Worm (Caenorhabditis elegans) whole organism, L4 larva: ENCODE measurements around the gene T10G3.2.
A peak's percentile ranks its signal among the peaks of the same experiment; 100 is the strongest.

Experiments used
- F26F4.8 ChIP-seq: fragments of 200-800 bp; sonication (Bioruptor generic); conservative IDR thresholded peaks from 2 replicates; pipeline ENCODE4 v1.3.6; 2022; ENCODE audit warnings: missing genetic modification characterization, missing compliant biosample characterization
- F37D6.2 ChIP-seq: sonication (generic microtip); optimal IDR thresholded peaks from 2 replicates; lab custom pipeline; 2016; ENCODE audit warnings: mild to moderate bottlenecking, missing genetic modification characterization, missing compliant biosample characterization
- T20F7.1 ChIP-seq: fragments of 200-800 bp; sonication (Bioruptor generic); optimal IDR thresholded peaks from 2 replicates; lab custom pipeline; 2018; ENCODE audit warnings: mild to moderate bottlenecking, missing genetic modification characterization, missing compliant biosample characterization
- Y105C5A.15 ChIP-seq: fragments of 200-800 bp; sonication (Bioruptor generic); IDR thresholded peaks from 2 replicates; pipeline ENCODE4 v1.3.6; 2022; ENCODE audit warnings: missing genetic modification characterization, missing compliant biosample characterization
- Y48G9A.11 ChIP-seq: fragments of 200-800 bp; sonication (Bioruptor generic); IDR thresholded peaks from 2 replicates; pipeline ENCODE4 v1.3.6; 2022; ENCODE audit warnings: missing genetic modification reagents, missing genetic modification characterization, missing compliant biosample characterization
- ama-1 ChIP-seq: fragments of 150-350 bp; optimal IDR thresholded peaks from 2 replicates; lab custom pipeline; 2014; ENCODE audit warnings: inconsistent platforms, mixed read lengths
- ceh-32 ChIP-seq: sonication (generic microtip); optimal IDR thresholded peaks from 2 replicates; lab custom pipeline; 2016; ENCODE audit warnings: mild to moderate bottlenecking, missing genetic modification characterization, missing compliant biosample characterization; ENCODE audit not compliant: poor library complexity
- ceh-62 ChIP-seq: sonication (generic microtip); optimal IDR thresholded peaks from 2 replicates; lab custom pipeline; 2017; ENCODE audit warnings: missing biosample characterization, missing genetic modification characterization
- cey-2 ChIP-seq: sonication (generic microtip); optimal IDR thresholded peaks from 3 replicates; lab custom pipeline; 2017; ENCODE audit warnings: missing genetic modification characterization, mild to moderate bottlenecking, missing compliant biosample characterization, antibody characterized with exemption, borderline replicate concordance; ENCODE audit not compliant: insufficient read depth
- daf-12 ChIP-seq: fragments of 150-350 bp; optimal IDR thresholded peaks from 2 replicates; lab custom pipeline; 2014; ENCODE audit warnings: missing biosample characterization, missing genetic modification reagents, missing genetic modification characterization
- daf-16 ChIP-seq, 3 experiments: sonication (generic microtip); optimal IDR thresholded peaks; 2 replicates each; lab custom pipeline; 2016 to 2017; ENCODE audit warnings: missing genetic modification characterization in 3 of 3, missing genetic modification reagents in 3 of 3, mild to moderate bottlenecking in 2 of 3, missing compliant biosample characterization in 2 of 3, missing biosample characterization in 1 of 3, moderate library complexity in 1 of 3
- dmd-8 ChIP-seq: fragments of 200-800 bp; sonication (Bioruptor generic); IDR thresholded peaks from 2 replicates; pipeline ENCODE4 v1.3.6; 2022; ENCODE audit warnings: missing genetic modification characterization, missing compliant biosample characterization
- duxl-1 ChIP-seq: sonication (generic microtip); optimal IDR thresholded peaks from 2 replicates; lab custom pipeline; 2016; ENCODE audit warnings: mild to moderate bottlenecking, missing genetic modification characterization, moderate library complexity, missing compliant biosample characterization; ENCODE audit not compliant: poor library complexity
- dve-1 ChIP-seq: sonication (generic microtip); optimal IDR thresholded peaks from 2 replicates; lab custom pipeline; 2017; ENCODE audit warnings: antibody characterized with exemption, mild to moderate bottlenecking, missing genetic modification characterization, missing compliant biosample characterization; ENCODE audit not compliant: insufficient read depth
- hif-1 ChIP-seq, 2 experiments: sonication (generic microtip); optimal IDR thresholded peaks; 2 replicates each; lab custom pipeline; 2016 to 2017; ENCODE audit warnings: missing compliant biosample characterization in 2 of 2, missing genetic modification characterization in 2 of 2, missing genetic modification reagents in 2 of 2, missing genotype in 2 of 2, mild to moderate bottlenecking in 1 of 2
- hlh-11 ChIP-seq: fragments of 200-800 bp; sonication (Bioruptor generic); optimal IDR thresholded peaks from 2 replicates; lab custom pipeline; 2018; ENCODE audit warnings: mild to moderate bottlenecking, missing genetic modification characterization, missing compliant biosample characterization
- hlh-30 ChIP-seq: sonication (generic microtip); optimal IDR thresholded peaks from 2 replicates; lab custom pipeline; 2017; ENCODE audit warnings: antibody characterized with exemption, mild to moderate bottlenecking, missing genetic modification characterization, missing compliant biosample characterization; ENCODE audit not compliant: insufficient read depth
- jun-1 ChIP-seq: fragments of 150-350 bp; optimal IDR thresholded peaks from 2 replicates; lab custom pipeline; 2014; ENCODE audit warnings: missing biosample characterization, missing genetic modification reagents, missing genetic modification characterization
- lin-29 ChIP-seq: fragments of 200-800 bp; sonication (Bioruptor generic); IDR thresholded peaks from 2 replicates; pipeline ENCODE4 v1.3.6; 2022; ENCODE audit warnings: missing genetic modification reagents, missing genetic modification characterization, missing compliant biosample characterization
- mdt-29 ChIP-seq: fragments of 200-800 bp; sonication (Bioruptor generic); IDR thresholded peaks from 2 replicates; pipeline ENCODE4 v1.3.6; 2022; ENCODE audit warnings: missing genetic modification reagents, missing genetic modification characterization, missing compliant biosample characterization
- mep-1 ChIP-seq: fragments of 150-350 bp; sonication (generic microtip); optimal IDR thresholded peaks from 3 replicates; lab custom pipeline; 2014; ENCODE audit warnings: missing biosample characterization, missing genetic modification characterization
- mes-2 ChIP-seq: sonication (generic microtip); optimal IDR thresholded peaks from 2 replicates; lab custom pipeline; 2016; ENCODE audit warnings: missing genotype, mild to moderate bottlenecking, missing genetic modification characterization, missing compliant biosample characterization; ENCODE audit not compliant: poor library complexity, severe bottlenecking
- mxl-2 ChIP-seq: fragments of 200-800 bp; sonication (Bioruptor generic); conservative IDR thresholded peaks from 2 replicates; pipeline ENCODE4 v1.3.6; 2022; ENCODE audit warnings: missing genetic modification reagents, missing genetic modification characterization, missing compliant biosample characterization
- nhr-102 ChIP-seq: sonication (generic microtip); optimal IDR thresholded peaks from 2 replicates; lab custom pipeline; 2016; ENCODE audit warnings: mild to moderate bottlenecking, missing genetic modification characterization, moderate library complexity, missing compliant biosample characterization
- nhr-11 ChIP-seq: fragments of 150-350 bp; optimal IDR thresholded peaks from 2 replicates; lab custom pipeline; 2014; ENCODE audit warnings: missing biosample characterization, missing genetic modification characterization
- nhr-237 ChIP-seq: sonication (generic microtip); optimal IDR thresholded peaks from 2 replicates; lab custom pipeline; 2017; ENCODE audit warnings: missing biosample characterization, missing genetic modification characterization
- nhr-25 ChIP-seq: sonication (generic microtip); optimal IDR thresholded peaks from 2 replicates; lab custom pipeline; 2017; ENCODE audit warnings: missing genetic modification characterization, mild to moderate bottlenecking, missing compliant biosample characterization, antibody characterized with exemption, moderate library complexity, borderline replicate concordance; ENCODE audit not compliant: insufficient read depth
- nhr-42 ChIP-seq: fragments of 200-800 bp; sonication (Bioruptor generic); IDR thresholded peaks from 2 replicates; pipeline ENCODE4 v1.3.6; 2022; ENCODE audit warnings: missing genetic modification characterization, missing compliant biosample characterization
- nhr-48 ChIP-seq: sonication (generic microtip); optimal IDR thresholded peaks from 2 replicates; lab custom pipeline; 2016; ENCODE audit warnings: mild to moderate bottlenecking, missing genetic modification characterization, missing compliant biosample characterization
- nhr-6 ChIP-seq: fragments of 150-350 bp; optimal IDR thresholded peaks from 2 replicates; lab custom pipeline; 2014; ENCODE audit warnings: missing biosample characterization, missing genetic modification characterization
- nhr-77 ChIP-seq: fragments of 150-350 bp; optimal IDR thresholded peaks from 2 replicates; lab custom pipeline; 2014; ENCODE audit warnings: missing biosample characterization, missing genetic modification characterization
- sdz-12 ChIP-seq: fragments of 200-800 bp; sonication (Bioruptor generic); optimal IDR thresholded peaks from 2 replicates; lab custom pipeline; 2018; ENCODE audit warnings: mild to moderate bottlenecking, missing genetic modification characterization, missing compliant biosample characterization
- set-16 ChIP-seq: fragments of 200-800 bp; sonication (Bioruptor generic); IDR thresholded peaks from 2 replicates; pipeline ENCODE4 v1.3.6; 2022; ENCODE audit warnings: missing genetic modification reagents, missing genetic modification characterization, missing compliant biosample characterization
- spr-1 ChIP-seq: sonication (generic microtip); optimal IDR thresholded peaks from 2 replicates; lab custom pipeline; 2016; ENCODE audit warnings: mild to moderate bottlenecking, missing genetic modification characterization, missing compliant biosample characterization
- tag-97 ChIP-seq: fragments of 200-800 bp; sonication (Bioruptor generic); IDR thresholded peaks from 2 replicates; pipeline ENCODE4 v1.3.6; 2022; ENCODE audit warnings: missing genetic modification characterization, missing compliant biosample characterization
- vab-7 ChIP-seq: fragments of 200-800 bp; sonication (Bioruptor generic); IDR thresholded peaks from 2 replicates; pipeline ENCODE4 v1.3.6; 2022; ENCODE audit warnings: missing genetic modification reagents, missing genetic modification characterization, missing compliant biosample characterization
- zag-1 ChIP-seq: fragments of 150-350 bp; optimal IDR thresholded peaks from 2 replicates; lab custom pipeline; 2014; ENCODE audit warnings: missing biosample characterization, missing genetic modification characterization

The T10G3.2 gene

DNA sequence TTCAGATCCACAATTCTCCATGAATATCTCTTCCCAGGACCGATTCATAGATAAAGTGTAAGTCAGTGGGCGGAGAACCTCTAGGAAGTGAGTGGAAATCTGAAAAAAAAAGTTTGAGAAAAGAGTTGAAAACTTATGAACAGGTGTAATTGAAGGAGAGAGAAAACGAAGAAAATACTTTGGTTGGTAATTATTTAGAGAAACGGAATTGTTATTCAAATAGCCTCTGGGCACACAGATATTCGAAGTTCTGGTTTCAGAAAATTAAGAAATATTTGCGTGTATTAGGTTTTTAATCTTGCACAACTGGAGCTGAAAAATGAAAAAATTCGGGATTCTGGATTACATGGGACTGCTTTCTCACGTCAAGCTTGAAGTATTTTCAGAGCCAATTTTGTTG lies at the start of gene T10G3.2:
Gene T10G3.2 (minus strand): TSS at position 101 of the 400 bp plus-strand sequence.
- TF ChIP-seq jun-1 (tag; lab: Kevin White, UChicago) = no peak
- no peak for TF ChIP-seq lin-29
- TF ChIP-seq nhr-237 (tag; lab: Kevin White, UChicago) = no peak
- TF ChIP-seq nhr-77 = no peak
- TF ChIP-seq F26F4.8 (GFP tag; lab: Robert Waterston, UW) = no peak
- no peak for TF ChIP-seq F37D6.2 (tag; lab: Kevin White, UChicago)
- TF ChIP-seq hif-1 (tag; optimal IDR thresholded peaks at IDR 0.05; lab: Kevin White, UChicago) = no peak
- TF ChIP-seq dmd-8 (GFP tag; lab: Robert Waterston, UW) = no peak
- no peak for TF ChIP-seq tag-97 (GFP tag; lab: Robert Waterston, UW)
- TF ChIP-seq nhr-25 (tag; lab: Kevin White, UChicago) = no peak
- TF ChIP-seq nhr-102 (tag; lab: Kevin White, UChicago) = no peak
- TF ChIP-seq nhr-48 = no peak
- no peak for TF ChIP-seq hlh-30
- no peak for TF ChIP-seq mxl-2 (GFP tag; lab: Robert Waterston, UW)
- no peak for TF ChIP-seq vab-7
- TF ChIP-seq set-16 (GFP tag; lab: Robert Waterston, UW) = no peak
- TF ChIP-seq mes-2 (tag; lab: Kevin White, UChicago) = no peak
- no peak for TF ChIP-seq nhr-42 (GFP tag; lab: Robert Waterston, UW)
- TF ChIP-seq daf-12 (tag; lab: Kevin White, UChicago) = no peak
- TF ChIP-seq cey-2 = no peak
- TF ChIP-seq, all 104 proteins: peak for 0

ce11 chrV:13529165-13529564 lies 49.5 kb upstream of the T10G3.2 start:
- TF ChIP-seq ceh-62 (tag; lab: Kevin White, UChicago) (no peak), T20F7.1 (GFP tag; lab: Kevin White, UChicago) (no peak), nhr-102 (tag; lab: Kevin White, UChicago) (peak; percentile 70), ceh-32 (tag; lab: Kevin White, UChicago) (no peak), F37D6.2 (tag; lab: Kevin White, UChicago) (no peak), mep-1 (tag; lab: Kevin White, UChicago) (peak; percentile 19), zag-1 (tag; lab: Kevin White, UChicago) (no peak), nhr-237 (tag; lab: Kevin White, UChicago) (no peak), mdt-29 (GFP tag; lab: Robert Waterston, UW) (no peak), nhr-11 (tag; lab: Kevin White, UChicago) (no peak), dve-1 (tag; lab: Kevin White, UChicago) (peak; percentile 75), nhr-6 (tag; lab: Kevin White, UChicago) (peak; percentile 25), ama-1 (lab: Kevin White, UChicago) (peak; percentile 55), nhr-77 (peak; percentile 35), hlh-11 (tag; lab: Kevin White, UChicago) (peak; percentile 33), sdz-12 (no peak), daf-16 (GFP tag; optimal IDR thresholded peaks at IDR 0.05; lab: Kevin White, UChicago) (no peak), daf-16 (tag; optimal IDR thresholded peaks at IDR 0.05; lab: Kevin White, UChicago) (peak; percentile 83), set-16 (GFP tag; lab: Robert Waterston, UW) (no peak), Y105C5A.15 (GFP tag; lab: Robert Waterston, UW) (no peak), duxl-1 (tag; lab: Kevin White, UChicago) (no peak), spr-1 (no peak)

- TF ChIP-seq Y48G9A.11 (GFP tag; lab: Robert Waterston, UW) = peak; percentile 98
Observed at ce11 chrV:13527236-13527635, 47.6 kb upstream of the T10G3.2 start.
